Worm (Caenorhabditis elegans) whole organism, L3 larva: ENCODE results near the gene ZK1128.7.

Source experiments
- R02D3.7 ChIP-seq: fragments of 150-350 bp; optimal IDR thresholded peaks from 2 replicates; lab custom pipeline; 2014; ENCODE audit warnings: missing biosample characterization, missing genetic modification characterization
- ZK546.5 ChIP-seq: sonication (generic microtip); optimal IDR thresholded peaks from 2 replicates; lab custom pipeline; 2017; ENCODE audit warnings: missing biosample characterization, missing genetic modification characterization
- aly-2 ChIP-seq: fragments of 150-350 bp; optimal IDR thresholded peaks from 2 replicates; lab custom pipeline; 2014; ENCODE audit warnings: missing biosample characterization, missing genetic modification characterization
- ama-1 ChIP-seq: fragments of 150-350 bp; optimal IDR thresholded peaks from 2 replicates; lab custom pipeline; 2018
- ceh-16 ChIP-seq: sonication (generic microtip); optimal IDR thresholded peaks from 2 replicates; lab custom pipeline; 2017; ENCODE audit warnings: missing biosample characterization, missing genetic modification characterization
- ceh-28 ChIP-seq: fragments of 150-350 bp; optimal IDR thresholded peaks from 2 replicates; lab custom pipeline; 2014; ENCODE audit warnings: missing biosample characterization, missing genetic modification reagents, missing genetic modification characterization
- ceh-82 ChIP-seq: fragments of 150-350 bp; optimal IDR thresholded peaks from 2 replicates; lab custom pipeline; 2014; ENCODE audit warnings: missing biosample characterization, missing genetic modification characterization
- ceh-9 ChIP-seq: sonication (generic microtip); optimal IDR thresholded peaks from 2 replicates; lab custom pipeline; 2018; ENCODE audit warnings: missing biosample characterization, missing genetic modification characterization
- daf-12 ChIP-seq: fragments of 150-350 bp; optimal IDR thresholded peaks from 2 replicates; lab custom pipeline; 2014; ENCODE audit warnings: missing biosample characterization, missing genetic modification reagents, missing genetic modification characterization
- egl-27 ChIP-seq: sonication (generic microtip); optimal IDR thresholded peaks from 4 replicates; lab custom pipeline; 2017; ENCODE audit warnings: missing biosample characterization, missing genetic modification reagents, missing genetic modification characterization
- egl-5 ChIP-seq: fragments of 150-350 bp; optimal IDR thresholded peaks from 2 replicates; lab custom pipeline; 2017; ENCODE audit warnings: missing biosample characterization, missing genetic modification reagents, missing genetic modification characterization, inconsistent platforms
- elt-1 ChIP-seq: fragments of 150-350 bp; optimal IDR thresholded peaks from 2 replicates; lab custom pipeline; 2014; ENCODE audit warnings: missing biosample characterization, missing genetic modification characterization
- elt-2 ChIP-seq: sonication (generic microtip); optimal IDR thresholded peaks from 2 replicates; lab custom pipeline; 2016; ENCODE audit warnings: missing genetic modification reagents, mild to moderate bottlenecking, missing genetic modification characterization, missing compliant biosample characterization
- elt-3 ChIP-seq, 3 experiments: fragments of 150-350 bp in 1 of 3; sonication (generic microtip) in 2 of 3; optimal IDR thresholded peaks; 2 replicates in 2 of 3; 4 replicates in 1 of 3; lab custom pipeline; 2014 to 2017; ENCODE audit warnings: missing biosample characterization in 3 of 3, missing genetic modification characterization in 3 of 3
- eor-1 ChIP-seq, 2 experiments: fragments of 150-350 bp; optimal IDR thresholded peaks; 2 replicates each; lab custom pipeline; 2014 to 2018; ENCODE audit warnings: missing biosample characterization in 2 of 2, missing genetic modification characterization in 2 of 2
- fkh-10 ChIP-seq: sonication (generic microtip); optimal IDR thresholded peaks from 2 replicates; lab custom pipeline; 2017; ENCODE audit warnings: missing biosample characterization, missing genetic modification reagents, missing genetic modification characterization
- fkh-2 ChIP-seq: fragments of 150-350 bp; optimal IDR thresholded peaks from 2 replicates; lab custom pipeline; 2014; ENCODE audit warnings: missing biosample characterization, missing genetic modification reagents, missing genetic modification characterization
- fos-1 ChIP-seq: fragments of 150-350 bp; optimal IDR thresholded peaks from 2 replicates; lab custom pipeline; 2014; ENCODE audit warnings: missing biosample characterization, missing genetic modification characterization
- hmg-11 ChIP-seq: sonication (generic microtip); optimal IDR thresholded peaks from 2 replicates; lab custom pipeline; 2016; ENCODE audit warnings: missing genetic modification characterization, missing compliant biosample characterization
- jun-1 ChIP-seq: fragments of 150-350 bp; optimal IDR thresholded peaks from 2 replicates; lab custom pipeline; 2014; ENCODE audit warnings: missing biosample characterization, missing genetic modification reagents, missing genetic modification characterization
- lin-15B ChIP-seq: fragments of 150-350 bp; optimal IDR thresholded peaks from 2 replicates; lab custom pipeline; 2014; ENCODE audit warnings: missing biosample characterization, missing genetic modification characterization
- lin-39 ChIP-seq: fragments of 150-350 bp; optimal IDR thresholded peaks from 2 replicates; lab custom pipeline; 2018; ENCODE audit warnings: missing biosample characterization, missing genetic modification reagents, missing genetic modification characterization
- lsy-12 ChIP-seq: sonication (generic microtip); optimal IDR thresholded peaks from 2 replicates; lab custom pipeline; 2016; ENCODE audit warnings: mild to moderate bottlenecking, missing genetic modification characterization, missing compliant biosample characterization
- mdl-1 ChIP-seq: fragments of 150-350 bp; optimal IDR thresholded peaks from 2 replicates; lab custom pipeline; 2014; ENCODE audit warnings: missing biosample characterization, missing genetic modification characterization
- mml-1 ChIP-seq: fragments of 150-350 bp; sonication (generic microtip); optimal IDR thresholded peaks from 3 replicates; lab custom pipeline; 2014; ENCODE audit warnings: missing biosample characterization, missing genetic modification characterization
- nfya-1 ChIP-seq: sonication (generic microtip); optimal IDR thresholded peaks from 2 replicates; lab custom pipeline; 2017; ENCODE audit warnings: missing genetic modification characterization, mild to moderate bottlenecking, missing compliant biosample characterization, antibody characterized with exemption, moderate library complexity; ENCODE audit not compliant: insufficient read depth
- nhr-11 ChIP-seq: fragments of 150-350 bp; optimal IDR thresholded peaks from 2 replicates; lab custom pipeline; 2014; ENCODE audit warnings: missing biosample characterization, missing genetic modification characterization
- nhr-12 ChIP-seq: fragments of 150-350 bp; optimal IDR thresholded peaks from 2 replicates; lab custom pipeline; 2014; ENCODE audit warnings: missing biosample characterization, missing genetic modification characterization
- nhr-23 ChIP-seq: fragments of 150-350 bp; optimal IDR thresholded peaks from 2 replicates; lab custom pipeline; 2014; ENCODE audit warnings: missing biosample characterization, missing genetic modification reagents, missing genetic modification characterization
- nhr-237 ChIP-seq: fragments of 150-350 bp; optimal IDR thresholded peaks from 2 replicates; lab custom pipeline; 2014; ENCODE audit warnings: missing biosample characterization, missing genetic modification characterization
- nhr-25 ChIP-seq: sonication (generic microtip); optimal IDR thresholded peaks from 2 replicates; lab custom pipeline; 2017; ENCODE audit warnings: missing biosample characterization, missing genetic modification characterization
- nhr-28 ChIP-seq: fragments of 150-350 bp; optimal IDR thresholded peaks from 2 replicates; lab custom pipeline; 2014; ENCODE audit warnings: missing biosample characterization, missing genetic modification characterization
- nhr-43 ChIP-seq: sonication (generic microtip); optimal IDR thresholded peaks from 2 replicates; lab custom pipeline; 2016; ENCODE audit warnings: mild to moderate bottlenecking, missing genetic modification characterization, missing compliant biosample characterization; ENCODE audit not compliant: poor library complexity, severe bottlenecking
- nhr-67 ChIP-seq: fragments of 150-350 bp; optimal IDR thresholded peaks from 2 replicates; lab custom pipeline; 2014; ENCODE audit warnings: missing biosample characterization, missing genetic modification characterization
- nhr-76 ChIP-seq: fragments of 150-350 bp; sonication (generic microtip); optimal IDR thresholded peaks from 5 replicates; lab custom pipeline; 2014; ENCODE audit warnings: missing biosample characterization, missing genetic modification characterization
- nhr-77 ChIP-seq: fragments of 150-350 bp; optimal IDR thresholded peaks from 2 replicates; lab custom pipeline; 2014; ENCODE audit warnings: missing biosample characterization, missing genetic modification characterization
- pha-4 ChIP-seq: fragments of 150-350 bp; optimal IDR thresholded peaks from 2 replicates; lab custom pipeline; 2014; ENCODE audit warnings: missing biosample characterization, missing genetic modification reagents, missing genetic modification characterization
- pqm-1 ChIP-seq: fragments of 150-350 bp; optimal IDR thresholded peaks from 2 replicates; lab custom pipeline; 2017; ENCODE audit warnings: missing biosample characterization, missing genetic modification characterization, inconsistent platforms
- sea-2 ChIP-seq: fragments of 150-350 bp; sonication (generic microtip); optimal IDR thresholded peaks from 4 replicates; lab custom pipeline; 2014; ENCODE audit warnings: missing biosample characterization, missing genetic modification reagents, missing genetic modification characterization
- skn-1 ChIP-seq: fragments of 150-350 bp; optimal IDR thresholded peaks from 2 replicates; lab custom pipeline; 2014; ENCODE audit warnings: missing biosample characterization, missing genetic modification characterization
- snpc-4 ChIP-seq: fragments of 150-350 bp; optimal IDR thresholded peaks from 2 replicates; lab custom pipeline; 2014; ENCODE audit warnings: missing biosample characterization, missing genetic modification characterization
- tbx-2 ChIP-seq: sonication (generic microtip); optimal IDR thresholded peaks from 2 replicates; lab custom pipeline; 2016; ENCODE audit warnings: mild to moderate bottlenecking, missing genetic modification characterization, missing compliant biosample characterization
- unc-39 ChIP-seq: sonication (generic microtip); optimal IDR thresholded peaks from 4 replicates; lab custom pipeline; 2017; ENCODE audit warnings: missing biosample characterization, missing genetic modification characterization
- unc-62 ChIP-seq: fragments of 150-350 bp; sonication (generic microtip); optimal IDR thresholded peaks from 4 replicates; lab custom pipeline; 2014; ENCODE audit warnings: missing biosample characterization, missing genetic modification reagents, missing genetic modification characterization
- zag-1 ChIP-seq: fragments of 150-350 bp; optimal IDR thresholded peaks from 2 replicates; lab custom pipeline; 2014; ENCODE audit warnings: missing biosample characterization, missing genetic modification characterization
- ztf-11 ChIP-seq: fragments of 150-350 bp; optimal IDR thresholded peaks from 2 replicates; lab custom pipeline; 2014; ENCODE audit warnings: missing biosample characterization, missing genetic modification characterization
- ztf-4 ChIP-seq: fragments of 150-350 bp; optimal IDR thresholded peaks from 2 replicates; lab custom pipeline; 2014; ENCODE audit warnings: missing biosample characterization, missing genetic modification characterization

Gene ZK1128.7

DNA sequence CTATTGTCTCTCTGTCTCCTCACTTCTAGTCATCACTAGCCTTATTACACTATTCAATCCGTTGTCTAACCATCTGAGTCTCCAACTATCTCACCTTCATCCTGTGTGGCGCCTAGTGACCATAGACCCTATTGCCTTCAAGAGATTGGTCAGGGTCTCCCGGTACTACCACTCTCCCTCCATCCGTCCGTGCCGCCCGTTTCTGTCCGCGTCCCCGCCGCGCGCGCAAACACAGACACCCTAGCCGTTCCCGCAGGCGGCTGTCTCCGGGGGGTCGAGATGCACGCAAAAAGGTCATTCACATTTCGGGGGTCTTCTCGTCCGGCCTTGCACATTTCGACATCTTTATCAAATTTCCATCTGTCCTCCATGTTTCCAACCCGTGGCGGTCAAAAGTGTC lies 42.3 kb upstream of the ZK1128.7 start:
- peak; percentile 52 for TF ChIP-seq lsy-12 (tag; lab: Kevin White, UChicago)
- TF ChIP-seq lin-39, result peak; percentile 50
- TF ChIP-seq tbx-2, result peak; percentile 11
- no peak for TF ChIP-seq nhr-12 (tag; lab: Kevin White, UChicago)
- TF ChIP-seq R02D3.7 (tag; lab: Kevin White, UChicago), result no peak
- TF ChIP-seq ceh-16 (tag; lab: Kevin White, UChicago), result no peak
- no peak for TF ChIP-seq nhr-237
- no peak for TF ChIP-seq fkh-2 (tag; lab: Kevin White, UChicago)
- no peak for TF ChIP-seq sea-2 (GFP tag; lab: Kevin White, UChicago)
- TF ChIP-seq fos-1 (tag; lab: Kevin White, UChicago), result no peak
- TF ChIP-seq nhr-76 (tag; lab: Kevin White, UChicago), result no peak
- TF ChIP-seq mml-1 (tag; lab: Kevin White, UChicago), result no peak
- TF ChIP-seq ceh-82 (tag; lab: Kevin White, UChicago), result no peak
- peak; percentile 93 for TF ChIP-seq nfya-1 (tag; lab: Kevin White, UChicago)
- TF ChIP-seq nhr-67 (tag; lab: Kevin White, UChicago), result no peak
- TF ChIP-seq fkh-10 (GFP tag; lab: Kevin White, UChicago), result no peak
- TF ChIP-seq pha-4, result no peak
- TF ChIP-seq aly-2 (tag; lab: Kevin White, UChicago), result no peak
- TF ChIP-seq elt-1, result no peak
- no peak for TF ChIP-seq elt-2 (tag; lab: Kevin White, UChicago)
- no peak for TF ChIP-seq hmg-11 (tag; lab: Kevin White, UChicago)
- TF ChIP-seq nhr-11 (tag; lab: Kevin White, UChicago), result no peak
- TF ChIP-seq nhr-23, result peak; percentile 55
- no peak for TF ChIP-seq pqm-1 (tag; lab: Kevin White, UChicago)
- no peak for TF ChIP-seq eor-1 (tag; optimal IDR thresholded peaks at IDR 0.05; lab: Kevin White, UChicago)
- no peak for TF ChIP-seq nhr-77 (tag; lab: Kevin White, UChicago)
- TF ChIP-seq elt-3 (tag; optimal IDR thresholded peaks at IDR 0.05; lab: Kevin White, UChicago), result no peak
- TF ChIP-seq nhr-43 (tag; lab: Kevin White, UChicago), result peak; percentile 63
- no peak for TF ChIP-seq mdl-1 (tag; lab: Kevin White, UChicago)
- no peak for TF ChIP-seq ztf-4 (tag; lab: Kevin White, UChicago)
- TF ChIP-seq ama-1 (lab: Kevin White, UChicago), result no peak
- peak; percentile 6 for TF ChIP-seq egl-5 (tag; lab: Kevin White, UChicago)
- no peak for TF ChIP-seq ceh-9
- TF ChIP-seq jun-1 (tag; lab: Kevin White, UChicago), result no peak
- peak; percentile 51 for TF ChIP-seq lin-15B (tag; lab: Kevin White, UChicago)
- no peak for TF ChIP-seq zag-1 (tag; lab: Kevin White, UChicago)
- TF ChIP-seq egl-27 (tag; lab: Kevin White, UChicago), result no peak
- TF ChIP-seq snpc-4, result no peak
- TF ChIP-seq ceh-28 (tag; lab: Kevin White, UChicago), result no peak
- TF ChIP-seq unc-39 (tag; lab: Kevin White, UChicago), result no peak
- TF ChIP-seq unc-62 (GFP tag; lab: Kevin White, UChicago), result no peak
- TF ChIP-seq daf-12 (tag; lab: Kevin White, UChicago), result no peak
- no peak for TF ChIP-seq ZK546.5 (tag; lab: Kevin White, UChicago)
- no peak for TF ChIP-seq ztf-11 (tag; lab: Kevin White, UChicago)
- TF ChIP-seq nhr-28 (tag; lab: Kevin White, UChicago), result no peak
- no peak for TF ChIP-seq skn-1
- TF ChIP-seq nhr-25 (tag; lab: Kevin White, UChicago), result peak; percentile 86
